Worm (Caenorhabditis elegans): ENCODE data around the gene srx-5.
"Not testable (repeated sequence)": the region's sequence is repeated elsewhere in the genome, so short reads cannot be mapped to it uniquely, and the experiment has no call there.

DNA sequence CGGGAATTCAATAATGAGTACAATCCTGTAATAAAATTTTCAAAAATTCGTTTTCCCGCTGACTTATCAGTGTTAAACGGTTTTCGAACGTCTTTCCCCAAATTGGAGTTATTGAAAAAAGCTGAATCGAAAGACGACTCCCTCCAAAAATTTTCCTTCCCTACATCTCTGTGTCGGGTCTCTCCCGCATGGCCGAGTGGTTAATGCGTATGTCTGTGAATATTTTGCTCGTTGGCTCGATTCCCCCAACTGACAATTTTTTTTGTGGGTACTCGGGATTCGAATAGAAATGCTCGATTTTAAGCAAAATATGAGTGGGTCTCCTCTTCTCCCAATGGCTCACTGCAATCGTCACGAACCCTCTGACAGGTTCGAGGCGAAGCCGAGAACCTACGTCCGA lies 6.6 kb downstream of the srx-5 start:
- not testable (repeated sequence) for TF ChIP-seq ets-7 (tag; optimal IDR thresholded peaks at IDR 0.05); hmg-4 (GFP tag; optimal IDR thresholded peaks at IDR 0.05); B0310.2 (tag; optimal IDR thresholded peaks at IDR 0.05); F13C5.2 (tag; optimal IDR thresholded peaks at IDR 0.05)
- TF ChIP-seq tbx-11 (GFP tag; IDR thresholded peaks at IDR 0.05), result peak; percentile 27; the same call in 1 of the 2 replicates
- TF ChIP-seq tbx-37 (GFP tag; conservative IDR thresholded peaks at IDR 0.05), result 0 out of 2 replicates have a peak, but pooled peaks have one; percentile 4

Measured in whole organism, early embryonic.